Worm (Caenorhabditis elegans) whole organism, L4 larva: Measurements from ENCODE around the gene C02G6.2.

ENCODE experiments used
- D1046.2 ChIP-seq: fragments of 200-800 bp; sonication (Bioruptor generic); IDR thresholded peaks from 2 replicates; pipeline ENCODE4 v1.3.6; 2022; ENCODE audit warnings: missing genetic modification characterization, missing compliant biosample characterization
- F44E2.7 ChIP-seq: fragments of 200-800 bp; sonication (Bioruptor generic); IDR thresholded peaks from 2 replicates; pipeline ENCODE4 v2.1.2; 2022; ENCODE audit warnings: missing genetic modification characterization, missing compliant biosample characterization
- R02D3.7 ChIP-seq: fragments of 150-350 bp; sonication (generic microtip); optimal IDR thresholded peaks from 3 replicates; lab custom pipeline; 2014; ENCODE audit warnings: missing biosample characterization, missing genetic modification characterization
- T20F7.1 ChIP-seq: fragments of 200-800 bp; sonication (Bioruptor generic); optimal IDR thresholded peaks from 2 replicates; lab custom pipeline; 2018; ENCODE audit warnings: mild to moderate bottlenecking, missing genetic modification characterization, missing compliant biosample characterization
- T26A8.4 ChIP-seq: fragments of 200-800 bp; sonication (Bioruptor generic); IDR thresholded peaks from 2 replicates; pipeline ENCODE4 v1.3.6; 2022; ENCODE audit warnings: missing genetic modification characterization, missing compliant biosample characterization
- Y5F2A.4 ChIP-seq: fragments of 200-800 bp; sonication (Bioruptor generic); optimal IDR thresholded peaks from 2 replicates; lab custom pipeline; 2018; ENCODE audit warnings: mild to moderate bottlenecking, missing genetic modification characterization, missing compliant biosample characterization
- Y75B8A.6 ChIP-seq: fragments of 200-800 bp; sonication (Bioruptor generic); IDR thresholded peaks from 2 replicates; pipeline ENCODE4 v1.3.6; 2022; ENCODE audit warnings: missing genetic modification reagents, missing genetic modification characterization, missing compliant biosample characterization
- aha-1 ChIP-seq: fragments of 150-350 bp; peaks from one replicate; lab custom pipeline; 2014; ENCODE audit warnings: missing biosample characterization, missing genetic modification characterization
- ceh-28 ChIP-seq: fragments of 150-350 bp; optimal IDR thresholded peaks from 2 replicates; lab custom pipeline; 2014; ENCODE audit warnings: missing biosample characterization, missing genetic modification reagents, missing genetic modification characterization
- ceh-62 ChIP-seq: sonication (generic microtip); optimal IDR thresholded peaks from 2 replicates; lab custom pipeline; 2017; ENCODE audit warnings: missing biosample characterization, missing genetic modification characterization
- daf-8 ChIP-seq: fragments of 200-800 bp; sonication (Bioruptor generic); IDR thresholded peaks from 2 replicates; pipeline ENCODE4 v1.3.6; 2022; ENCODE audit warnings: missing genetic modification characterization, missing compliant biosample characterization
- dmd-6 ChIP-seq: fragments of 200-800 bp; sonication (Bioruptor generic); IDR thresholded peaks from 2 replicates; pipeline ENCODE4 v1.3.6; 2022; ENCODE audit warnings: missing genetic modification reagents, missing genetic modification characterization, missing compliant biosample characterization
- dmd-9 ChIP-seq: fragments of 200-800 bp; sonication (Bioruptor generic); IDR thresholded peaks from 2 replicates; pipeline ENCODE4 v1.3.6; 2022; ENCODE audit warnings: missing genetic modification reagents, missing genetic modification characterization, missing compliant biosample characterization
- dpl-1 ChIP-seq: fragments of 150-350 bp; optimal IDR thresholded peaks from 2 replicates; lab custom pipeline; 2014; ENCODE audit warnings: missing biosample characterization, missing genetic modification reagents, missing genetic modification characterization
- dve-1 ChIP-seq: sonication (generic microtip); optimal IDR thresholded peaks from 2 replicates; lab custom pipeline; 2017; ENCODE audit warnings: antibody characterized with exemption, mild to moderate bottlenecking, missing genetic modification characterization, missing compliant biosample characterization; ENCODE audit not compliant: insufficient read depth
- egl-43 ChIP-seq: fragments of 200-800 bp; sonication (Bioruptor generic); IDR thresholded peaks from 2 replicates; pipeline ENCODE4 v1.3.6; 2022; ENCODE audit warnings: missing genetic modification reagents, missing genetic modification characterization, missing compliant biosample characterization
- fos-1 ChIP-seq: fragments of 150-350 bp; optimal IDR thresholded peaks from 2 replicates; lab custom pipeline; 2014; ENCODE audit warnings: missing biosample characterization, missing genetic modification characterization
- gei-8 ChIP-seq: fragments of 200-800 bp; sonication (Bioruptor generic); optimal IDR thresholded peaks from 2 replicates; lab custom pipeline; 2018; ENCODE audit warnings: mild to moderate bottlenecking, missing genetic modification characterization, missing compliant biosample characterization
- hif-1 ChIP-seq, 2 experiments: sonication (generic microtip); optimal IDR thresholded peaks; 2 replicates each; lab custom pipeline; 2016 to 2017; ENCODE audit warnings: missing compliant biosample characterization in 2 of 2, missing genetic modification characterization in 2 of 2, missing genetic modification reagents in 2 of 2, missing genotype in 2 of 2, mild to moderate bottlenecking in 1 of 2
- lin-1 ChIP-seq: fragments of 200-800 bp; sonication (Bioruptor generic); IDR thresholded peaks from 2 replicates; pipeline ENCODE4 v1.3.6; 2022; ENCODE audit warnings: missing genetic modification reagents, missing genetic modification characterization, missing compliant biosample characterization
- lin-13 ChIP-seq: fragments of 150-350 bp; optimal IDR thresholded peaks from 2 replicates; lab custom pipeline; 2014; ENCODE audit warnings: missing biosample characterization, missing genetic modification reagents, missing genetic modification characterization
- lin-15B ChIP-seq: fragments of 150-350 bp; sonication (generic microtip); optimal IDR thresholded peaks from 3 replicates; lab custom pipeline; 2014; ENCODE audit warnings: missing biosample characterization, missing genetic modification characterization
- lin-29 ChIP-seq: fragments of 200-800 bp; sonication (Bioruptor generic); IDR thresholded peaks from 2 replicates; pipeline ENCODE4 v1.3.6; 2022; ENCODE audit warnings: missing genetic modification reagents, missing genetic modification characterization, missing compliant biosample characterization
- lin-38 ChIP-seq: fragments of 200-800 bp; sonication (Bioruptor generic); IDR thresholded peaks from 2 replicates; pipeline ENCODE4 v1.3.6; 2022; ENCODE audit warnings: missing genetic modification reagents, missing genetic modification characterization, missing compliant biosample characterization
- madf-5 ChIP-seq, 2 experiments: fragments of 200-800 bp; sonication (Bioruptor generic); IDR thresholded peaks; 2 replicates each; pipeline ENCODE4 v1.3.6; 2022; ENCODE audit warnings: missing compliant biosample characterization in 2 of 2, missing genetic modification characterization in 2 of 2
- mep-1 ChIP-seq: fragments of 150-350 bp; sonication (generic microtip); optimal IDR thresholded peaks from 3 replicates; lab custom pipeline; 2014; ENCODE audit warnings: missing biosample characterization, missing genetic modification characterization
- mxl-2 ChIP-seq: fragments of 200-800 bp; sonication (Bioruptor generic); conservative IDR thresholded peaks from 2 replicates; pipeline ENCODE4 v1.3.6; 2022; ENCODE audit warnings: missing genetic modification reagents, missing genetic modification characterization, missing compliant biosample characterization
- nhr-102 ChIP-seq: sonication (generic microtip); optimal IDR thresholded peaks from 2 replicates; lab custom pipeline; 2016; ENCODE audit warnings: mild to moderate bottlenecking, missing genetic modification characterization, moderate library complexity, missing compliant biosample characterization
- nhr-11 ChIP-seq: fragments of 150-350 bp; optimal IDR thresholded peaks from 2 replicates; lab custom pipeline; 2014; ENCODE audit warnings: missing biosample characterization, missing genetic modification characterization
- nhr-111 ChIP-seq: fragments of 200-800 bp; sonication (Bioruptor generic); optimal IDR thresholded peaks from 2 replicates; lab custom pipeline; 2018; ENCODE audit warnings: mild to moderate bottlenecking, missing genetic modification characterization, missing compliant biosample characterization
- nhr-237 ChIP-seq: sonication (generic microtip); optimal IDR thresholded peaks from 2 replicates; lab custom pipeline; 2017; ENCODE audit warnings: missing biosample characterization, missing genetic modification characterization
- nhr-48 ChIP-seq: sonication (generic microtip); optimal IDR thresholded peaks from 2 replicates; lab custom pipeline; 2016; ENCODE audit warnings: mild to moderate bottlenecking, missing genetic modification characterization, missing compliant biosample characterization
- nhr-76 ChIP-seq: fragments of 150-350 bp; optimal IDR thresholded peaks from 2 replicates; lab custom pipeline; 2014; ENCODE audit warnings: missing biosample characterization, missing genetic modification characterization
- nhr-77 ChIP-seq: fragments of 150-350 bp; optimal IDR thresholded peaks from 2 replicates; lab custom pipeline; 2014; ENCODE audit warnings: missing biosample characterization, missing genetic modification characterization
- pha-4 ChIP-seq, 2 experiments: fragments of 150-350 bp in 1 of 2; fragments of 200-800 bp in 1 of 2; sonication (Bioruptor generic) in 1 of 2; IDR thresholded peaks in 1 of 2; optimal IDR thresholded peaks in 1 of 2; 2 replicates each; pipeline versions ENCODE4 v1.3.6 to Lab custom; 2014 to 2022; ENCODE audit warnings: missing genetic modification characterization in 2 of 2, missing genetic modification reagents in 2 of 2, missing biosample characterization in 1 of 2, missing compliant biosample characterization in 1 of 2
- pqm-1 ChIP-seq: sonication (generic microtip); optimal IDR thresholded peaks from 2 replicates; lab custom pipeline; 2017; ENCODE audit warnings: missing biosample characterization, missing genetic modification characterization
- rbr-2 ChIP-seq: sonication (generic microtip); optimal IDR thresholded peaks from 2 replicates; lab custom pipeline; 2016; ENCODE audit warnings: missing genotype, missing genetic modification characterization, missing compliant biosample characterization
- saeg-2 ChIP-seq: fragments of 200-800 bp; sonication (Bioruptor generic); IDR thresholded peaks from 2 replicates; pipeline ENCODE4 v1.3.6; 2022; ENCODE audit warnings: missing genetic modification reagents, missing genetic modification characterization, missing compliant biosample characterization
- set-16 ChIP-seq: fragments of 200-800 bp; sonication (Bioruptor generic); IDR thresholded peaks from 2 replicates; pipeline ENCODE4 v1.3.6; 2022; ENCODE audit warnings: missing genetic modification reagents, missing genetic modification characterization, missing compliant biosample characterization
- skn-1 ChIP-seq: fragments of 150-350 bp; optimal IDR thresholded peaks from 2 replicates; lab custom pipeline; 2014; ENCODE audit warnings: missing biosample characterization, missing genetic modification characterization
- snpc-1.2 ChIP-seq: fragments of 200-800 bp; sonication (Bioruptor generic); IDR thresholded peaks from 2 replicates; pipeline ENCODE4 v1.3.6; 2022; ENCODE audit warnings: missing genetic modification reagents, missing genetic modification characterization, missing compliant biosample characterization
- spr-3 ChIP-seq: fragments of 200-800 bp; sonication (Bioruptor generic); optimal IDR thresholded peaks from 2 replicates; lab custom pipeline; 2018; ENCODE audit warnings: mild to moderate bottlenecking, missing genetic modification characterization, missing compliant biosample characterization
- tra-1 ChIP-seq: fragments of 200-800 bp; sonication (Bioruptor generic); IDR thresholded peaks from 2 replicates; pipeline ENCODE4 v1.3.6; 2022; ENCODE audit warnings: missing genetic modification reagents, missing genetic modification characterization, missing compliant biosample characterization
- unc-130 ChIP-seq: sonication (generic microtip); optimal IDR thresholded peaks from 2 replicates; lab custom pipeline; 2016; ENCODE audit warnings: missing genetic modification reagents, missing genetic modification characterization, missing compliant biosample characterization
- unc-39 ChIP-seq: sonication (generic microtip); optimal IDR thresholded peaks from 2 replicates; lab custom pipeline; 2017; ENCODE audit warnings: missing biosample characterization, missing genetic modification characterization
- unc-62 ChIP-seq, 3 experiments: fragments of 150-350 bp in 1 of 3; sonication (generic microtip); optimal IDR thresholded peaks in 2 of 3; peaks in 1 of 3; 1 replicate in 1 of 3; 2 replicates in 2 of 3; lab custom pipeline; 2014 to 2017; ENCODE audit warnings: missing biosample characterization in 3 of 3, missing genetic modification characterization in 3 of 3, missing genetic modification reagents in 3 of 3, missing genotype in 1 of 3
- zag-1 ChIP-seq: fragments of 150-350 bp; optimal IDR thresholded peaks from 2 replicates; lab custom pipeline; 2014; ENCODE audit warnings: missing biosample characterization, missing genetic modification characterization
- zfp-3 ChIP-seq: fragments of 200-800 bp; sonication (Bioruptor generic); conservative IDR thresholded peaks from 2 replicates; pipeline ENCODE4 v1.3.6; 2022; ENCODE audit warnings: missing genetic modification reagents, missing genetic modification characterization, missing compliant biosample characterization
- ztf-11 ChIP-seq: fragments of 150-350 bp; optimal IDR thresholded peaks from 2 replicates; lab custom pipeline; 2014; ENCODE audit warnings: missing biosample characterization, missing genetic modification characterization
- ztf-7 ChIP-seq: fragments of 150-350 bp; optimal IDR thresholded peaks from 2 replicates; lab custom pipeline; 2014; ENCODE audit warnings: missing biosample characterization, missing genetic modification characterization

The C02G6.2 gene

ce11 chrV:5842507-5843144, 29.2 kb upstream of the C02G6.2 start (continued):
- TF ChIP-seq set-16 (GFP tag; lab: Robert Waterston, UW) (no peak), Y75B8A.6 (peak; percentile 66; the same call in 1 of the 2 replicates), dmd-9 (GFP tag; lab: Robert Waterston, UW) (peak; percentile 34; the same call in 1 of the 2 replicates), nhr-237 (tag; lab: Kevin White, UChicago) (no peak), D1046.2 (GFP tag; lab: Robert Waterston, UW) (0 out of 2 replicates have a peak, but pooled peaks have one; percentile 31), mep-1 (tag; lab: Kevin White, UChicago) (peak; percentile 24), nhr-76 (tag; lab: Kevin White, UChicago) (no peak), unc-39 (tag; lab: Kevin White, UChicago) (no peak), ceh-28 (no peak), dve-1 (tag; lab: Kevin White, UChicago) (peak; percentile 70), pha-4 (GFP tag; IDR thresholded peaks at IDR 0.05; lab: Robert Waterston, UW) (no peak), pha-4 (tag; optimal IDR thresholded peaks at IDR 0.05; lab: Kevin White, UChicago) (no peak), T26A8.4 (GFP tag; lab: Robert Waterston, UW) (no peak; the same call in 1 of the 2 replicates), nhr-48 (tag; lab: Kevin White, UChicago) (peak; percentile 19), lin-13 (no peak), hif-1 (tag; optimal IDR thresholded peaks at IDR 0.05; lab: Kevin White, UChicago) (peak in 1 of 2 experiments; percentile 59), R02D3.7 (tag; lab: Kevin White, UChicago) (no peak), madf-5 (GFP tag; IDR thresholded peaks at IDR 0.05; lab: Robert Waterston, UW) (0 out of 4 replicates have a peak, but pooled peaks of 1 of the 2 experiments have one; percentile 42), skn-1 (tag; lab: Kevin White, UChicago) (no peak), dpl-1 (GFP tag; lab: Kevin White, UChicago) (no peak), gei-8 (GFP tag; lab: Kevin White, UChicago) (no peak), ceh-62 (no peak), zag-1 (tag; lab: Kevin White, UChicago) (no peak), zfp-3 (GFP tag; lab: Robert Waterston, UW) (no peak), mxl-2 (GFP tag; lab: Robert Waterston, UW) (0 out of 2 replicates have a peak, but pooled peaks have one; percentile 30), nhr-102 (no peak), Y5F2A.4 (GFP tag; lab: Kevin White, UChicago) (no peak), daf-8 (no peak), snpc-1.2 (peak; percentile 57), lin-38 (GFP tag; lab: Robert Waterston, UW) (no peak), aha-1 (tag; lab: Kevin White, UChicago) (peak; percentile 96), ztf-7 (tag; lab: Kevin White, UChicago) (no peak), lin-15B (no peak), nhr-111 (GFP tag; lab: Kevin White, UChicago) (no peak), lin-1 (GFP tag; lab: Robert Waterston, UW) (no peak), nhr-11 (tag; lab: Kevin White, UChicago) (no peak), lin-29 (GFP tag; lab: Robert Waterston, UW) (no peak), tra-1 (0 out of 2 replicates have a peak, but pooled peaks have one; percentile 5), fos-1 (tag; lab: Kevin White, UChicago) (no peak), F44E2.7 (no peak), unc-130 (no peak), ztf-11 (tag; lab: Kevin White, UChicago) (no peak), spr-3 (GFP tag; lab: Kevin White, UChicago) (no peak), egl-43 (GFP tag; lab: Robert Waterston, UW) (no peak), nhr-77 (tag; lab: Kevin White, UChicago) (no peak), rbr-2 (tag; lab: Kevin White, UChicago) (no peak), T20F7.1 (GFP tag; lab: Kevin White, UChicago) (no peak), pqm-1 (no peak), unc-62 (GFP tag; optimal IDR thresholded peaks at IDR 0.05 in 1 of 2; lab: Kevin White, UChicago) (peak in 1 of 2 experiments; percentile 79), unc-62 (tag; optimal IDR thresholded peaks at IDR 0.05; lab: Kevin White, UChicago) (no peak), dmd-6 (peak; percentile 26), saeg-2 (GFP tag; lab: Robert Waterston, UW) (no peak)
